Worm (Caenorhabditis elegans): ENCODE data around the gene mlc-3.

ce11 chrIII:5603439-5603986 lies 38.7 kb downstream of the mlc-3 start, which contains the start of gene madf-11:
- peak; percentile 74 for TF ChIP-seq nhr-25 (tag; optimal IDR thresholded peaks at IDR 0.05)
- TF ChIP-seq ztf-11 (tag; optimal IDR thresholded peaks at IDR 0.05): no peak
- no peak for TF ChIP-seq aly-2 (tag; optimal IDR thresholded peaks at IDR 0.05)
- TF ChIP-seq zag-1 (tag; optimal IDR thresholded peaks at IDR 0.05): no peak
- TF ChIP-seq egl-5 (tag; optimal IDR thresholded peaks at IDR 0.05): peak; percentile 76
- peak; percentile 5 for TF ChIP-seq ceh-82 (tag; optimal IDR thresholded peaks at IDR 0.05)
- TF ChIP-seq nhr-28 (tag; optimal IDR thresholded peaks at IDR 0.05): no peak
- no peak for TF ChIP-seq nhr-237 (tag; optimal IDR thresholded peaks at IDR 0.05)
